Fruit fly (Drosophila melanogaster): ENCODE data around the gene CG11710.

DNA sequence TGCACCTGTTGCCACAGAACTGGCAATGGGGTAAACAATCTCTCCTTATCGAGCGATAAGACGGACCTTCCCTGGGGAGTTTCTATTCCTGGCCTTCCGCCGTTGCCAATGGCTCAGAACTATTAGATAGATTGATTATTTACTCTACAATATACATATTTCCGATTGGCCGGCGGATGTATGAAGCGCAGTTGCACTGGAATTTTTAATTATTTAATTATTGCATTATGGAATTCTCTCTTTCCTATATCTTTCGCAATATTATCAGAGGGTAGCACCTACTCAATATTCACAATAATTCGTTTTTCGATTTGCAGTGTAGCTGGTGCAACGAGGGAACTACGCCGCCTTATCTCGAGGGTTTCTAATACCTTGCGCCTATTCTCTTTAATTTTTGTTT is 37.7 kb upstream of the CG11710 start, which contains the start of gene GstT3:
- TF ChIP-seq Sin3A (optimal IDR thresholded peaks at IDR 0.05), result no peak
- TF ChIP-seq insv (optimal IDR thresholded peaks at IDR 0.05), result no peak
- TF ChIP-seq ttk (optimal IDR thresholded peaks at IDR 0.05), result no peak
